Fruit fly (Drosophila melanogaster) Kc167 (cell line): ENCODE results near the gene CG1927.

Source experiments
- Myc ChIP-seq: fragments of >200 bp; optimal IDR thresholded peaks from 2 replicates; lab custom pipeline; 2017; ENCODE audit warnings: missing external identifiers
- Sin3A ChIP-seq: fragments of >200 bp; optimal IDR thresholded peaks from 2 replicates; lab custom pipeline; 2018; ENCODE audit warnings: missing external identifiers
- h ChIP-seq: fragments of >200 bp; optimal IDR thresholded peaks from 3 replicates; lab custom pipeline; 2018; ENCODE audit warnings: missing external identifiers

DNA sequence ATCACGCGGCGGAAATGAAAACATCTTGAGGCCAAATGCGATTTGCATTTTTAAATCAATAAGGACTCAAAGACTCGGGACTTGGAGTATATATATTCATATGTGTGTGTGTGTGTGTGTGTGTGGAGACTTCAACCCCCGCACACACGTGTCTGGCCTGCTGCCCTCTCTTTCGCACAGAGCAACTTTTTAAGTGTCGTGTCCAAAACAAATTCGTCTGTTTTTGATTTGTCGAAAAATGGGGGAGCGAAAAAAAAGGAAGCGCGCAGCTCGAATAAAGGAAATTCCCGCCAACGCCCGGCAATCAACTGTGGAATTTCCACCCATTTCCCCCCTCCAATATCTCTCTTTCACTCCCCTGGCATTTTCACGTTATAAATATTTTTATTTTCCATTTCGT is 40.9 kb downstream of the CG1927 start:
- TF ChIP-seq h (no peak), Sin3A (lab: Kevin White, UChicago) (no peak), Myc (lab: Kevin White, UChicago) (no peak)
